Fruit fly (Drosophila melanogaster): ENCODE measurements around the gene CG33169.

The CG33169 gene

DNA sequence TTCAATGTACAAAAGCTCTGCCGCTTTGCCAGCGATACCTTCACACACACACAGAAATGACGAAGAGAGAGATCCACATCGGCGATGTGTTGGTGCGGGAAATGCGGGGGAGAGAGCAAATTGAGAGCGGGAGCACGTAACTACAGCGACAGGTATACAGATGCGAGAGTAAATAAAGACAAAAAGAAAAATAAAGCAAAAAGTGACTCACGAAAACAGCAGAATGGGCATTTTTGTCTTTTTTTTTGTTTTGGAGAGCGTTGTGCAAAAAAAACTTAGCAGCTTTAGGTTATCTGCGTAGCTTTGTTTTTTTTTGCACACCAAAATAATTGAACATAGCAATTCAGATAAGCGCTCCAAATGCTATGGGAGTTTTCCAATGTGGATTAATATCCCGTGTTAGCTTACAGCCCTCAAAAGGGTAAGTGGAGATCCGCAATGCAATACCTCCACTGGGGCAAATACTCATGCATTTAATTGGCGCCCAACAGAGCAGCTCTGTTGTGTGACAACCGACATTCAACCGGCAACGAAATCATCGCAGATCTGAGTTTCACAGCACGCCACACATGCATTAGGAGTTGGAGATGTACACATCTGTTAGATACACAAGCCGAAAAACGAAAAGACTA, 41.0 kb upstream of the CG33169 start (continued):
- no peak for TF ChIP-seq CG30020 (tag; optimal IDR thresholded peaks at IDR 0.05)
- TF ChIP-seq Sry-β (GFP tag; optimal IDR thresholded peaks at IDR 0.05), result no peak
- TF ChIP-seq Bgb (GFP tag; IDR thresholded peaks at IDR 0.05; ENCODE audit: partially characterized antibody), result no peak; the same call in 1 of the 2 replicates
- TF ChIP-seq en (GFP tag; optimal IDR thresholded peaks at IDR 0.05), result no peak
- TF ChIP-seq ham (GFP tag; IDR thresholded peaks at IDR 0.05), result no peak
- peak; percentile 89 for TF ChIP-seq corto (GFP tag; optimal IDR thresholded peaks at IDR 0.05)
- no peak for TF ChIP-seq CG4282 (GFP tag; optimal IDR thresholded peaks at IDR 0.05)
- TF ChIP-seq slp2 (GFP tag; optimal IDR thresholded peaks at IDR 0.05), result no peak
- no peak for TF ChIP-seq amos (GFP tag; IDR thresholded peaks at IDR 0.05; ENCODE audit: partially characterized antibody)
- peak; percentile 82 for TF ChIP-seq Adf1 (GFP tag; IDR thresholded peaks at IDR 0.05)
- TF ChIP-seq CG7839 (tag; optimal IDR thresholded peaks at IDR 0.05), result no peak
- no peak for TF ChIP-seq btn (GFP tag; optimal IDR thresholded peaks at IDR 0.05)
- no peak for TF ChIP-seq CG5180 (GFP tag; optimal IDR thresholded peaks at IDR 0.05)
- TF ChIP-seq CG15479 (GFP tag; optimal IDR thresholded peaks at IDR 0.05), result no peak
- peak; percentile 15 for TF ChIP-seq CG18599 (GFP tag; optimal IDR thresholded peaks at IDR 0.05)
- TF ChIP-seq stwl (tag; optimal IDR thresholded peaks at IDR 0.05), result no peak
- no peak for TF ChIP-seq gcm2 (GFP tag; optimal IDR thresholded peaks at IDR 0.05)
- TF ChIP-seq Sin3A (optimal IDR thresholded peaks at IDR 0.05), result no peak
- no peak for TF ChIP-seq CG6765 (GFP tag; optimal IDR thresholded peaks at IDR 0.05)
- peak; percentile 17; the same call in 1 of the 2 replicates for TF ChIP-seq stc (GFP tag; IDR thresholded peaks at IDR 0.05)
- TF ChIP-seq repo (GFP tag; optimal IDR thresholded peaks at IDR 0.05), result no peak
- TF ChIP-seq sens (GFP tag), result no peak
- peak; percentile 10 for TF ChIP-seq YL-1 (GFP tag; optimal IDR thresholded peaks at IDR 0.05)
- no peak for TF ChIP-seq her (GFP tag; optimal IDR thresholded peaks at IDR 0.05)
- no peak for TF ChIP-seq tx (GFP tag; optimal IDR thresholded peaks at IDR 0.05)
- TF ChIP-seq Aef1 (GFP tag; IDR thresholded peaks at IDR 0.05), result no peak
- no peak for TF ChIP-seq CG15073 (GFP tag; optimal IDR thresholded peaks at IDR 0.05)
- TF ChIP-seq dimm (GFP tag; IDR thresholded peaks at IDR 0.05), result no peak
- no peak for TF ChIP-seq kni (GFP tag; optimal IDR thresholded peaks at IDR 0.05)
- TF ChIP-seq Ptx1 (GFP tag; IDR thresholded peaks at IDR 0.05), result no peak
- no peak for TF ChIP-seq Mrtf (GFP tag; IDR thresholded peaks at IDR 0.05)
- no peak for TF ChIP-seq Opbp (GFP tag; IDR thresholded peaks at IDR 0.05; ENCODE audit: partially characterized antibody)
- no peak for TF ChIP-seq CG17568 (GFP tag; optimal IDR thresholded peaks at IDR 0.05)
- no peak for TF ChIP-seq BtbVII (GFP tag; optimal IDR thresholded peaks at IDR 0.05)
- TF ChIP-seq bowl (GFP tag; IDR thresholded peaks at IDR 0.05), result no peak
- TF ChIP-seq HHEX (GFP tag; optimal IDR thresholded peaks at IDR 0.05), result no peak
- peak; percentile 95 for TF ChIP-seq lbe (GFP tag; optimal IDR thresholded peaks at IDR 0.05)
- TF ChIP-seq kay (GFP tag; optimal IDR thresholded peaks at IDR 0.05), result peak; percentile 57
- no peak for TF ChIP-seq bab2 (GFP tag; optimal IDR thresholded peaks at IDR 0.05)
- TF ChIP-seq CG9817 (tag; optimal IDR thresholded peaks at IDR 0.05), result no peak
- TF ChIP-seq jigr1 (GFP tag; IDR thresholded peaks at IDR 0.05), result no peak
- no peak for TF ChIP-seq CG43689 (GFP tag; IDR thresholded peaks at IDR 0.05)
- TF ChIP-seq lab (GFP tag; optimal IDR thresholded peaks at IDR 0.05), result peak; percentile 48
- TF ChIP-seq sqz (GFP tag; optimal IDR thresholded peaks at IDR 0.05), result peak; percentile 25
- no peak for TF ChIP-seq CG33213 (GFP tag; optimal IDR thresholded peaks at IDR 0.05)
- TF ChIP-seq CG8944 (GFP tag; optimal IDR thresholded peaks at IDR 0.05), result no peak
- TF ChIP-seq lmd (GFP tag; IDR thresholded peaks at IDR 0.05), result no peak
- TF ChIP-seq slou (GFP tag; optimal IDR thresholded peaks at IDR 0.05), result no peak
- no peak for TF ChIP-seq CG17328 (GFP tag; IDR thresholded peaks at IDR 0.05)
- TF ChIP-seq Nf-YA (GFP tag; IDR thresholded peaks at IDR 0.05), result no peak
- TF ChIP-seq otp (GFP tag; IDR thresholded peaks at IDR 0.05), result no peak
- no peak for TF ChIP-seq sens-2 (GFP tag; IDR thresholded peaks at IDR 0.05)
